Fruit fly (Drosophila melanogaster): Measurements from ENCODE around the gene muc.

The muc gene

dm6 chr2L:7395813-7396212 is 30.9 kb upstream of the muc start (continued):
- TF ChIP-seq exex (tag; optimal IDR thresholded peaks at IDR 0.05) (no peak), cad (GFP tag; optimal IDR thresholded peaks at IDR 0.05) (no peak), fd96Cb (tag; optimal IDR thresholded peaks at IDR 0.05) (peak; percentile 34), CG7987 (GFP tag; optimal IDR thresholded peaks at IDR 0.05) (no peak), kni (GFP tag; optimal IDR thresholded peaks at IDR 0.05) (no peak), HLH54F (GFP tag; optimal IDR thresholded peaks at IDR 0.05) (no peak), CG6272 (GFP tag; IDR thresholded peaks at IDR 0.05) (no peak), sisA (GFP tag; IDR thresholded peaks at IDR 0.05) (peak; percentile 52; the same call in 1 of the 2 replicates), CG17328 (GFP tag; IDR thresholded peaks at IDR 0.05) (peak; percentile 31; the same call in 1 of the 2 replicates), p53 (GFP tag; optimal IDR thresholded peaks at IDR 0.05) (no peak), Blimp-1 (GFP tag; optimal IDR thresholded peaks at IDR 0.05) (peak; percentile 50), dmrt11E (tag; optimal IDR thresholded peaks at IDR 0.05) (no peak), lmd (GFP tag; IDR thresholded peaks at IDR 0.05) (peak; percentile 68), CG14014 (GFP tag; IDR thresholded peaks at IDR 0.05) (peak; percentile 47; the same call in 1 of the 2 replicates), so (GFP tag; IDR thresholded peaks at IDR 0.05) (0 out of 3 replicates have a peak, but pooled peaks have one; percentile 52), Doc2 (GFP tag; IDR thresholded peaks at IDR 0.05) (no peak), CG17568 (GFP tag; optimal IDR thresholded peaks at IDR 0.05) (no peak), ham (GFP tag; IDR thresholded peaks at IDR 0.05) (no peak), Mad (GFP tag; optimal IDR thresholded peaks at IDR 0.05) (no peak), lbe (GFP tag; optimal IDR thresholded peaks at IDR 0.05) (no peak), ash1 (GFP tag; optimal IDR thresholded peaks at IDR 0.05) (no peak), CG3995 (GFP tag; optimal IDR thresholded peaks at IDR 0.05) (no peak), Hr3 (GFP tag; optimal IDR thresholded peaks at IDR 0.05) (peak; percentile 48), tna (GFP tag; IDR thresholded peaks at IDR 0.05; ENCODE audit: partially characterized antibody) (no peak), Fer3 (tag; optimal IDR thresholded peaks at IDR 0.05) (peak; percentile 71), CG17385 (GFP tag; optimal IDR thresholded peaks at IDR 0.05) (peak; percentile 50), CG11723 (GFP tag; optimal IDR thresholded peaks at IDR 0.05) (no peak), Sry-β (GFP tag; optimal IDR thresholded peaks at IDR 0.05) (no peak), Side (GFP tag; optimal IDR thresholded peaks at IDR 0.05) (no peak), CG18011 (GFP tag; optimal IDR thresholded peaks at IDR 0.05) (no peak), trem (tag; optimal IDR thresholded peaks at IDR 0.05) (no peak), Gug (GFP tag; IDR thresholded peaks at IDR 0.05) (no peak), CG15696 (tag; optimal IDR thresholded peaks at IDR 0.05) (no peak), z (GFP tag; IDR thresholded peaks at IDR 0.05) (no peak), CG6254 (GFP tag; optimal IDR thresholded peaks at IDR 0.05) (no peak), klu (GFP tag; IDR thresholded peaks at IDR 0.05) (peak; percentile 44; the same call in 1 of the 2 replicates), Antp (GFP tag; optimal IDR thresholded peaks at IDR 0.05) (no peak), NC2β (GFP tag; optimal IDR thresholded peaks at IDR 0.05) (no peak), CG6765 (GFP tag; optimal IDR thresholded peaks at IDR 0.05) (no peak), CG12391 (tag; optimal IDR thresholded peaks at IDR 0.05) (peak; percentile 75), MESR4 (GFP tag; optimal IDR thresholded peaks at IDR 0.05) (no peak), MBD-R2 (GFP tag; IDR thresholded peaks at IDR 0.05) (no peak), danr (GFP tag; IDR thresholded peaks at IDR 0.05) (no peak), Max (GFP tag; optimal IDR thresholded peaks at IDR 0.05) (peak; percentile 12), CG33557 (GFP tag; optimal IDR thresholded peaks at IDR 0.05) (no peak), hb (GFP tag; IDR thresholded peaks at IDR 0.05; ENCODE audit: partially characterized antibody) (no peak), CG10431 (GFP tag; optimal IDR thresholded peaks at IDR 0.05) (no peak), CG43689 (GFP tag; IDR thresholded peaks at IDR 0.05) (0 out of 2 replicates have a peak, but pooled peaks have one; percentile 14), gcm2 (GFP tag; optimal IDR thresholded peaks at IDR 0.05) (no peak), Opbp (GFP tag; IDR thresholded peaks at IDR 0.05; ENCODE audit: partially characterized antibody) (no peak), CG9876 (GFP tag; optimal IDR thresholded peaks at IDR 0.05) (no peak)

All from whole organism, embryonic.